Fruit fly (Drosophila melanogaster): ENCODE data around the gene CG9399.
A peak's percentile ranks its signal among the peaks of the same experiment; 100 is the strongest.

CG9399 gene

dm6 chr3R:9527907-9528842 is 45.8 kb downstream of the CG9399 start (continued):
- TF ChIP-seq Hr3 (GFP tag; optimal IDR thresholded peaks at IDR 0.05) (peak; percentile 64), Doc2 (GFP tag; IDR thresholded peaks at IDR 0.05) (peak; percentile 83), Stat92E (GFP tag; optimal IDR thresholded peaks at IDR 0.05) (no peak), tup (GFP tag; optimal IDR thresholded peaks at IDR 0.05) (peak; percentile 61), rib (GFP tag; IDR thresholded peaks at IDR 0.05) (peak; percentile 96), CG17361 (GFP tag; IDR thresholded peaks at IDR 0.05) (peak; percentile 86), Dfd (GFP tag; optimal IDR thresholded peaks at IDR 0.05) (no peak), ranshi (GFP tag; IDR thresholded peaks at IDR 0.05) (peak; percentile 94), B-H2 (GFP tag; optimal IDR thresholded peaks at IDR 0.05) (peak; percentile 53), CG9727 (GFP tag; optimal IDR thresholded peaks at IDR 0.05) (peak; percentile 90), CG1233 (GFP tag; optimal IDR thresholded peaks at IDR 0.05) (peak; percentile 89), pfk (GFP tag; optimal IDR thresholded peaks at IDR 0.05) (peak; percentile 21), Hmr (GFP tag; optimal IDR thresholded peaks at IDR 0.05) (peak; percentile 95), Poxn (GFP tag; IDR thresholded peaks at IDR 0.05) (peak; percentile 64; the same call in 1 of the 2 replicates), CG30431 (GFP tag; optimal IDR thresholded peaks at IDR 0.05) (peak; percentile 56), Usf (GFP tag; optimal IDR thresholded peaks at IDR 0.05) (peak; percentile 3), NC2β (GFP tag; optimal IDR thresholded peaks at IDR 0.05) (peak; percentile 84), bbx (GFP tag; IDR thresholded peaks at IDR 0.05; ENCODE audit: partially characterized antibody) (no peak; the same call in 1 of the 2 replicates), CG12219 (GFP tag; optimal IDR thresholded peaks at IDR 0.05) (peak; percentile 80), CG13123 (GFP tag; optimal IDR thresholded peaks at IDR 0.05) (peak; percentile 48), ac (GFP tag; optimal IDR thresholded peaks at IDR 0.05) (no peak), ftz-f1 (GFP tag; optimal IDR thresholded peaks at IDR 0.05) (peak; percentile 65), tio (GFP tag; optimal IDR thresholded peaks at IDR 0.05) (peak; percentile 75), repo (GFP tag; optimal IDR thresholded peaks at IDR 0.05) (peak; percentile 90), Hmx (GFP tag; optimal IDR thresholded peaks at IDR 0.05) (peak; percentile 73), luna (GFP tag; optimal IDR thresholded peaks at IDR 0.05) (peak; percentile 93), abd-A (tag; optimal IDR thresholded peaks at IDR 0.05) (no peak), gem (tag; optimal IDR thresholded peaks at IDR 0.05) (peak; percentile 88), CG2199 (GFP tag; IDR thresholded peaks at IDR 0.05) (peak; percentile 90), CG9437 (GFP tag; optimal IDR thresholded peaks at IDR 0.05) (peak; percentile 61), dm (GFP tag; optimal IDR thresholded peaks at IDR 0.05) (peak; percentile 54), p53 (GFP tag; optimal IDR thresholded peaks at IDR 0.05) (peak; percentile 86), CG8478 (optimal IDR thresholded peaks at IDR 0.05) (no peak), CG8944 (GFP tag; optimal IDR thresholded peaks at IDR 0.05) (peak; percentile 70), CG34224 (GFP tag; IDR thresholded peaks at IDR 0.05; ENCODE audit: partially characterized antibody) (no peak), Hr51 (GFP tag; optimal IDR thresholded peaks at IDR 0.05) (peak in 1 of 2 experiments; percentile 65), peb (GFP tag; IDR thresholded peaks at IDR 0.05) (peak; percentile 65; the same call in 1 of the 2 replicates), CG13287 (GFP tag; IDR thresholded peaks at IDR 0.05; ENCODE audit: partially characterized antibody) (no peak), CG4282 (GFP tag; optimal IDR thresholded peaks at IDR 0.05) (peak; percentile 88), BEAF-32 (GFP tag; optimal IDR thresholded peaks at IDR 0.05) (no peak), CG9797 (GFP tag; optimal IDR thresholded peaks at IDR 0.05) (no peak), cad (GFP tag; optimal IDR thresholded peaks at IDR 0.05) (no peak), fd64A (GFP tag; optimal IDR thresholded peaks at IDR 0.05) (peak; percentile 26), CG7786 (GFP tag; optimal IDR thresholded peaks at IDR 0.05) (peak; percentile 87), CG16813 (GFP tag; IDR thresholded peaks at IDR 0.05; ENCODE audit: partially characterized antibody) (no peak), ssp (GFP tag; IDR thresholded peaks at IDR 0.05) (peak; percentile 74), Scr (GFP tag; IDR thresholded peaks at IDR 0.05; ENCODE audit: partially characterized antibody) (no peak), wek (GFP tag; optimal IDR thresholded peaks at IDR 0.05) (peak; percentile 65)

Measured in whole organism, embryonic.